Fruit fly (Drosophila melanogaster) whole organism, prepupa: ENCODE data around the gene CG3546.

Source experiments
- Blimp-1 ChIP-seq: fragments of 200-800 bp; sonication (Bioruptor generic); optimal IDR thresholded peaks from 3 replicates; lab custom pipeline; 2017; ENCODE audit warnings: missing biosample characterization, missing genetic modification characterization, mild to moderate bottlenecking, moderate library complexity, missing genetic modification reagents
- CG10669 ChIP-seq: fragments of 200-800 bp; sonication (Bioruptor generic); optimal IDR thresholded peaks from 3 replicates; lab custom pipeline; 2018; ENCODE audit warnings: missing biosample characterization, mild to moderate bottlenecking, missing genetic modification characterization, moderate library complexity
- CG11762 ChIP-seq: fragments of 200-800 bp; sonication (Bioruptor generic); optimal IDR thresholded peaks from 3 replicates; lab custom pipeline; 2016; ENCODE audit warnings: missing biosample characterization, missing genetic modification characterization; ENCODE audit not compliant: insufficient read depth
- CG11902 ChIP-seq: fragments of 200-800 bp; sonication (Bioruptor generic); optimal IDR thresholded peaks from 3 replicates; lab custom pipeline; 2016; ENCODE audit warnings: missing biosample characterization, missing genetic modification characterization
- CG15336 ChIP-seq: fragments of 200-800 bp; sonication (Bioruptor generic); IDR thresholded peaks from 2 replicates; pipeline ENCODE4 v1.3.6; 2022; ENCODE audit warnings: missing biosample characterization, missing genetic modification characterization
- CG1621 ChIP-seq: fragments of 200-800 bp; sonication (Bioruptor generic); optimal IDR thresholded peaks from 3 replicates; lab custom pipeline; 2018; ENCODE audit warnings: missing biosample characterization, mild to moderate bottlenecking, missing genetic modification characterization
- CG16779 ChIP-seq: fragments of 200-800 bp; sonication (Bioruptor generic); optimal IDR thresholded peaks from 3 replicates; lab custom pipeline; 2017; ENCODE audit warnings: missing biosample characterization, mild to moderate bottlenecking, missing genetic modification characterization
- CG3032 ChIP-seq: fragments of 200-800 bp; optimal IDR thresholded peaks from 2 replicates; lab custom pipeline; 2019; ENCODE audit warnings: missing biosample characterization, mild to moderate bottlenecking, missing genetic modification characterization, moderate library complexity
- CG32006 ChIP-seq: fragments of 200-800 bp; sonication (Bioruptor generic); optimal IDR thresholded peaks from 3 replicates; lab custom pipeline; 2017; ENCODE audit warnings: missing biosample characterization, mild to moderate bottlenecking, missing genetic modification characterization
- CG34406 ChIP-seq: fragments of 200-800 bp; sonication (Bioruptor generic); optimal IDR thresholded peaks from 3 replicates; lab custom pipeline; 2016; ENCODE audit warnings: missing biosample characterization, missing genetic modification characterization
- CG4318 ChIP-seq: fragments of 200-800 bp; sonication (Bioruptor generic); optimal IDR thresholded peaks from 3 replicates; lab custom pipeline; 2017; ENCODE audit warnings: missing biosample characterization, mild to moderate bottlenecking, missing genetic modification characterization
- CG6163 ChIP-seq: fragments of 200-800 bp; sonication (Bioruptor generic); IDR thresholded peaks from 3 replicates; pipeline ENCODE4 v1.3.6; 2022; ENCODE audit warnings: missing biosample characterization, missing genetic modification characterization
- CG8319 ChIP-seq: fragments of 200-800 bp; sonication (Bioruptor generic); optimal IDR thresholded peaks from 3 replicates; lab custom pipeline; 2016; ENCODE audit warnings: missing biosample characterization, missing genetic modification characterization
- CG8632 ChIP-seq: fragments of 200-800 bp; sonication (Bioruptor generic); optimal IDR thresholded peaks from 3 replicates; lab custom pipeline; 2016; ENCODE audit warnings: missing biosample characterization, missing genetic modification characterization
- CG9139 ChIP-seq: fragments of 200-800 bp; sonication (Bioruptor generic); optimal IDR thresholded peaks from 3 replicates; lab custom pipeline; 2017; ENCODE audit warnings: missing biosample characterization, mild to moderate bottlenecking, missing genetic modification characterization
- Eip78C ChIP-seq: fragments of 200-800 bp; sonication (Bioruptor generic); peaks from one replicate; lab custom pipeline; 2016; ENCODE audit warnings: missing biosample characterization, missing genetic modification characterization
- Eip93F ChIP-seq: fragments of 200-800 bp; sonication (Bioruptor generic); optimal IDR thresholded peaks from 2 replicates; lab custom pipeline; 2016; ENCODE audit warnings: missing biosample characterization, mild to moderate bottlenecking, missing genetic modification characterization
- Ets21C ChIP-seq: fragments of 200-800 bp; sonication (Bioruptor generic); optimal IDR thresholded peaks from 3 replicates; lab custom pipeline; 2016; ENCODE audit warnings: missing biosample characterization, missing genetic modification characterization
- Ets96B ChIP-seq: fragments of 200-800 bp; optimal IDR thresholded peaks from 2 replicates; lab custom pipeline; 2019; ENCODE audit warnings: missing biosample characterization, mild to moderate bottlenecking, missing genetic modification characterization, moderate library complexity
- Hr38 ChIP-seq: sonication (Bioruptor generic); optimal IDR thresholded peaks from 2 replicates; lab custom pipeline; 2016; ENCODE audit warnings: missing biosample characterization, missing genetic modification characterization
- Hr4 ChIP-seq: fragments of 200-800 bp; sonication (Bioruptor generic); optimal IDR thresholded peaks from 3 replicates; lab custom pipeline; 2016; ENCODE audit warnings: missing biosample characterization, missing genetic modification characterization
- Met ChIP-seq: fragments of 200-800 bp; sonication (Bioruptor generic); optimal IDR thresholded peaks from 3 replicates; lab custom pipeline; 2016; ENCODE audit warnings: missing biosample characterization, missing genetic modification characterization
- Smox ChIP-seq: fragments of 200-800 bp; sonication (Bioruptor generic); optimal IDR thresholded peaks from 3 replicates; lab custom pipeline; 2016; ENCODE audit warnings: missing biosample characterization, missing genetic modification characterization
- Sox102F ChIP-seq: fragments of 200-800 bp; sonication (Bioruptor generic); optimal IDR thresholded peaks from 2 replicates; lab custom pipeline; 2016; ENCODE audit warnings: missing biosample characterization, mild to moderate bottlenecking, missing genetic modification characterization
- Sox14 ChIP-seq: fragments of 200-800 bp; sonication (Bioruptor generic); optimal IDR thresholded peaks from 3 replicates; lab custom pipeline; 2016; ENCODE audit warnings: missing biosample characterization, missing genetic modification characterization
- achi ChIP-seq: fragments of 200-800 bp; sonication (Bioruptor generic); optimal IDR thresholded peaks from 3 replicates; lab custom pipeline; 2016; ENCODE audit warnings: missing biosample characterization, missing genetic modification characterization
- acj6 ChIP-seq: fragments of 200-800 bp; sonication (Bioruptor generic); optimal IDR thresholded peaks from 3 replicates; lab custom pipeline; 2016; ENCODE audit warnings: missing biosample characterization, missing genetic modification characterization
- cyc ChIP-seq: fragments of 200-800 bp; sonication (Bioruptor generic); optimal IDR thresholded peaks from 3 replicates; lab custom pipeline; 2016; ENCODE audit warnings: missing biosample characterization, missing genetic modification characterization
- esn ChIP-seq: fragments of 200-800 bp; sonication (Bioruptor generic); optimal IDR thresholded peaks from 2 replicates; lab custom pipeline; 2016; ENCODE audit warnings: missing biosample characterization, mild to moderate bottlenecking, missing genetic modification characterization, moderate library complexity
- fd85E ChIP-seq: fragments of 200-800 bp; sonication (Bioruptor generic); optimal IDR thresholded peaks from 3 replicates; lab custom pipeline; 2016; ENCODE audit warnings: missing biosample characterization, missing genetic modification characterization
- fkh ChIP-seq: fragments of 200-800 bp; sonication (Bioruptor generic); optimal IDR thresholded peaks from 3 replicates; lab custom pipeline; 2017; ENCODE audit warnings: missing biosample characterization, mild to moderate bottlenecking, missing genetic modification characterization, moderate library complexity
- lz ChIP-seq: fragments of 200-800 bp; sonication (Bioruptor generic); optimal IDR thresholded peaks from 3 replicates; lab custom pipeline; 2016; ENCODE audit warnings: missing biosample characterization, missing genetic modification characterization
- net ChIP-seq: fragments of 200-800 bp; sonication (Bioruptor generic); optimal IDR thresholded peaks from 3 replicates; lab custom pipeline; 2016; ENCODE audit warnings: missing biosample characterization, missing genetic modification characterization
- salr ChIP-seq, 2 experiments: fragments of 200-800 bp; sonication (Bioruptor generic); optimal IDR thresholded peaks; 3 replicates each; lab custom pipeline; 2016 to 2018; ENCODE audit warnings: missing biosample characterization in 2 of 2, missing genetic modification characterization in 2 of 2, mild to moderate bottlenecking in 1 of 2
- svp ChIP-seq: fragments of 200-800 bp; sonication (Bioruptor generic); peaks from one replicate; lab custom pipeline; 2016; ENCODE audit warnings: missing biosample characterization, missing genetic modification characterization
- vri ChIP-seq: fragments of 200-800 bp; sonication (Bioruptor generic); optimal IDR thresholded peaks from 3 replicates; lab custom pipeline; 2016; ENCODE audit warnings: missing biosample characterization, mild to moderate bottlenecking, missing genetic modification characterization

CG3546 gene

dm6 chrX:4542353-4542752, 15.5 kb upstream of the CG3546 start, which contains the start of gene CG3568:
CG3568 (plus strand) TSS chrX:4542630.
- no peak for TF ChIP-seq CG4318
- no peak for TF ChIP-seq salr (GFP tag; optimal IDR thresholded peaks at IDR 0.05; lab: Kevin White, UChicago)
- TF ChIP-seq Sox14 (GFP tag; lab: Kevin White, UChicago), result no peak
- no peak for TF ChIP-seq svp (GFP tag; lab: Kevin White, UChicago)
- no peak for TF ChIP-seq fd85E (GFP tag; lab: Kevin White, UChicago)
- TF ChIP-seq cyc, result no peak
- TF ChIP-seq, all 60 proteins: peak for 0

- no peak for TF ChIP-seq Eip78C (GFP tag; lab: Kevin White, UChicago)
- TF ChIP-seq fkh (GFP tag; lab: Kevin White, UChicago), result peak; percentile 50
- no peak for TF ChIP-seq CG8632
Measured at dm6 chrX:4548611-4549120, 9.2 kb upstream of the CG3546 start, which contains the start of the genes Usf and CG15912. Usf (minus strand) TSS chrX:4548794. CG15912 (plus strand) TSS chrX:4549070.

- no peak for TF ChIP-seq CG34406 (GFP tag; lab: Kevin White, UChicago)
- no peak for TF ChIP-seq achi (GFP tag; lab: Kevin White, UChicago)
- TF ChIP-seq salr (GFP tag; optimal IDR thresholded peaks at IDR 0.05; lab: Kevin White, UChicago), result no peak
- no peak for TF ChIP-seq cyc
- TF ChIP-seq fkh (GFP tag; lab: Kevin White, UChicago), result peak; percentile 78
- TF ChIP-seq, all 60 proteins: peak for 1
Measured at dm6 chrX:4551717-4552116, 6.2 kb upstream of the CG3546 start, which contains the start of the genes CG11436 and CG3527. CG11436 (minus strand) TSS chrX:4551878. CG3527 (plus strand) TSS chrX:4551973.

dm6 chrX:4553999-4554398, 3.9 kb upstream of the CG3546 start, which contains the start of gene CG11444:
CG11444 (minus strand) TSS chrX:4554398.
- TF ChIP-seq CG16779 (tag; lab: Kevin White, UChicago), result no peak
- no peak for TF ChIP-seq CG8319 (GFP tag; lab: Kevin White, UChicago)
- TF ChIP-seq Eip78C (GFP tag; lab: Kevin White, UChicago), result peak; percentile 76
- TF ChIP-seq CG3032 (tag; lab: Kevin White, UChicago), result peak; percentile 21
- peak; percentile 33 for TF ChIP-seq vri
- no peak for TF ChIP-seq CG34406 (GFP tag; lab: Kevin White, UChicago)
- peak; percentile 36 for TF ChIP-seq lz (GFP tag; lab: Kevin White, UChicago)
- TF ChIP-seq cyc, result peak; percentile 51
- TF ChIP-seq esn (GFP tag; lab: Kevin White, UChicago), result peak; percentile 39
- TF ChIP-seq CG1621, result peak; percentile 30
- TF ChIP-seq Sox14 (GFP tag; lab: Kevin White, UChicago), result peak; percentile 49
- 0 out of 3 replicates have a peak, but pooled peaks have one; percentile 7 for TF ChIP-seq CG6163 (GFP tag; lab: Robert Waterston, UW)

- no peak for TF ChIP-seq CG10669 (GFP tag; lab: Kevin White, UChicago)
- TF ChIP-seq Smox (GFP tag; lab: Kevin White, UChicago), result no peak
- no peak for TF ChIP-seq acj6 (GFP tag; lab: Kevin White, UChicago)
- no peak for TF ChIP-seq CG3032 (tag; lab: Kevin White, UChicago)
- no peak for TF ChIP-seq CG6163 (GFP tag; lab: Robert Waterston, UW)
- TF ChIP-seq CG32006, result no peak
Measured at dm6 chrX:4554718-4555117, 3.2 kb upstream of the CG3546 start.

- TF ChIP-seq Ets96B (tag; lab: Kevin White, UChicago), result no peak
- no peak for TF ChIP-seq CG3032 (tag; lab: Kevin White, UChicago)
- no peak for TF ChIP-seq Hr4
- TF ChIP-seq vri, result peak; percentile 59
Measured at dm6 chrX:4555833-4556232, 2.0 kb upstream of the CG3546 start.

dm6 chrX:4560182-4560845, 2.4 kb downstream of the CG3546 start:
- no peak for TF ChIP-seq Blimp-1
- peak; percentile 12 for TF ChIP-seq CG1621
- no peak for TF ChIP-seq CG4318
- TF ChIP-seq esn (GFP tag; lab: Kevin White, UChicago), result peak; percentile 44
- no peak for TF ChIP-seq Eip93F (GFP tag; lab: Kevin White, UChicago)
- TF ChIP-seq Ets96B (tag; lab: Kevin White, UChicago), result peak; percentile 38
- no peak for TF ChIP-seq Sox14 (GFP tag; lab: Kevin White, UChicago)
- no peak for TF ChIP-seq CG9139 (GFP tag; lab: Kevin White, UChicago)
- peak; percentile 19 for TF ChIP-seq Sox102F
- peak; percentile 1 for TF ChIP-seq acj6 (GFP tag; lab: Kevin White, UChicago)
- TF ChIP-seq CG11902 (GFP tag; lab: Kevin White, UChicago), result no peak
- TF ChIP-seq Hr4, result no peak
- peak; percentile 32 for TF ChIP-seq Met (GFP tag; lab: Kevin White, UChicago)
- no peak for TF ChIP-seq fkh (GFP tag; lab: Kevin White, UChicago)
- no peak for TF ChIP-seq Ets21C (GFP tag; lab: Kevin White, UChicago)
- TF ChIP-seq achi (GFP tag; lab: Kevin White, UChicago), result no peak
- TF ChIP-seq Hr38 (GFP tag; lab: Kevin White, UChicago), result no peak
- no peak for TF ChIP-seq CG11762
- TF ChIP-seq net, result no peak
- TF ChIP-seq CG15336, result no peak
